Worm (Caenorhabditis elegans): ENCODE measurements around the gene C25F9.5.

C25F9.5 gene

DNA sequence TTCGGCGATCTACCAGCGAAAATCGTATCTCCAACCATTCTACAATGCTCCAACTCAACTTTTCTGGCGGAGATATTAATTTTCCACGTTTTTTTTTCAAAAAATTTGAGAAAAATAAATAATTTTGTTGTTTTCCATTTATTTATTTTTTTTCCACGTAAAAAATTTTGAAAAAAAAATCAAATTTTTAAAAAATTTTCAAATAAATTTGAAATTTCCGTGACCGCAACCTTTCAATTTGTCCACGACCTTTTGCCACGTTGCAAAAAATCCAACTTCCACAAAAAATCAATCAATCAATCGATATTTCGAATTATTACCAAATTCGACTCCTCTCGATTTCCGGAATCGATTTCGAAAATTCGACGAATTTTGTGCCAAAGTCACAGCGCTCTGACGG is 39.4 kb downstream of the C25F9.5 start, which contains the start of gene Y43F8A.2:
TSS of gene Y43F8A.2 (plus strand) at position 301 of the 400 bp plus-strand sequence.
- TF ChIP-seq zip-8 (tag; optimal IDR thresholded peaks at IDR 0.05) (no peak), lin-32 (GFP tag; optimal IDR thresholded peaks at IDR 0.05) (no peak), ceh-39 (tag; optimal IDR thresholded peaks at IDR 0.05) (no peak), sptf-1 (tag; optimal IDR thresholded peaks at IDR 0.05) (no peak), lin-13 (tag; optimal IDR thresholded peaks at IDR 0.05) (no peak), nhr-12 (tag; optimal IDR thresholded peaks at IDR 0.05) (no peak), flh-1 (GFP tag; optimal IDR thresholded peaks at IDR 0.05) (no peak), ceh-43 (GFP tag; optimal IDR thresholded peaks at IDR 0.05) (no peak), snpc-4 (tag; optimal IDR thresholded peaks at IDR 0.05) (no peak), hlh-1 (tag; optimal IDR thresholded peaks at IDR 0.05) (no peak), mls-2 (tag; optimal IDR thresholded peaks at IDR 0.05) (no peak), lsy-2 (tag; optimal IDR thresholded peaks at IDR 0.05) (no peak), elt-1 (tag; optimal IDR thresholded peaks at IDR 0.05; ENCODE audit: borderline replicate concordance, insufficient read depth) (no peak), ceh-83 (GFP tag; optimal IDR thresholded peaks at IDR 0.05) (no peak), elt-3 (tag; optimal IDR thresholded peaks at IDR 0.05) (no peak), pha-4 (tag; optimal IDR thresholded peaks at IDR 0.05) (no peak), unc-39 (tag; optimal IDR thresholded peaks at IDR 0.05) (no peak), nhr-76 (tag; optimal IDR thresholded peaks at IDR 0.05) (no peak)

DNA sequence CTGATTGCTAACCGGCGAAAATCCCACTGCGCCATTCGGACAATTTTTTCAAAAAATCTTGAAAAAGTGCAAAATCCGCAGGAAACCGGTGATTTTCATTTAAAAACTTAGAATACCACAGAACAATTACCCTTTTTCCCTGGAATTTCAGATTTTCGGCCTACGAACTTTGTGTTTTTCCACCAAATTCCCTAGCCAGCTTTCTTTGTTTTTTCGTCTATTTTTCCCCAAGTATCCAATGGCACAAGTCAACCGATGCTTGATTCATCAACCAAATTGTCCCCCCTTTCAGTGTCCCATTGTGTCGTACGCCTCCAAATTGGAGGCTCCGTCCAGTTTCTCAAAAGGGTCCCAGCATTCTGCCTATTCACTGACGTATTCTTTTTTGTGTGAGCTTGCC is 40.5 kb downstream of the C25F9.5 start, which contains the start of gene Y43F8A.1:
TSS of gene Y43F8A.1 (plus strand) at position 301 of the 400 bp plus-strand sequence.
- no peak for TF ChIP-seq lsy-2 (tag; optimal IDR thresholded peaks at IDR 0.05)
- TF ChIP-seq pha-4 (tag; optimal IDR thresholded peaks at IDR 0.05), result no peak
- no peak for TF ChIP-seq mab-5 (tag; optimal IDR thresholded peaks at IDR 0.05)

DNA sequence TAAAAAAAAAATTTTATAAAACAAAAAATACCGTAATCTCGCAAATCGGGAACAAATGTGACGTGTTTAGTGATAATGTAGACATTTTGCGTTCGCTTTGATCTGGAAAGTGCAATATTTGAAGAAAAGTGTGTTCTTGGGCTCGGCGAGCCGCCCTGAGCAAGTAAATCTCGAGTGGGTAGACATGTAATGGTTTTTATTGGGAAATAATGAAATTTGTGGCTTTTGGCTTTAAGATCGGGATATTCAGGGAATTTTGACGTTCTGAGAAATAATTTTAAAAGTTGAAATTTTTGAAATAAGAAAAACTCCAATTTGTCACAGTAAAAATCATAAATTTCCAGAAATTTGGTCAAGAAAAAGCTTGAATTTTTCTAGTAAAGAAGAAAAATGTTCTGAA is 48.1 kb downstream of the C25F9.5 start, which contains the start of gene C14B4.2:
TSS of gene C14B4.2 (minus strand) at position 101 of the 400 bp plus-strand sequence.
- TF ChIP-seq mep-1 (tag; optimal IDR thresholded peaks at IDR 0.05), result no peak
- no peak for TF ChIP-seq ces-1 (GFP tag; optimal IDR thresholded peaks at IDR 0.05)
- TF ChIP-seq unc-62 (GFP tag; optimal IDR thresholded peaks at IDR 0.05), result no peak
- no peak for TF ChIP-seq elt-3 (tag; optimal IDR thresholded peaks at IDR 0.05)
- TF ChIP-seq pha-4 (tag; optimal IDR thresholded peaks at IDR 0.05), result no peak
- TF ChIP-seq cnd-1 (tag; optimal IDR thresholded peaks at IDR 0.05), result no peak
- no peak for TF ChIP-seq lin-32 (GFP tag; optimal IDR thresholded peaks at IDR 0.05)
- TF ChIP-seq M03D4.4 (tag; optimal IDR thresholded peaks at IDR 0.05), result no peak
- TF ChIP-seq nhr-12 (tag; optimal IDR thresholded peaks at IDR 0.05), result no peak
- no peak for TF ChIP-seq mab-5 (tag; optimal IDR thresholded peaks at IDR 0.05)
- no peak for TF ChIP-seq hlh-1 (tag; optimal IDR thresholded peaks at IDR 0.05)

DNA sequence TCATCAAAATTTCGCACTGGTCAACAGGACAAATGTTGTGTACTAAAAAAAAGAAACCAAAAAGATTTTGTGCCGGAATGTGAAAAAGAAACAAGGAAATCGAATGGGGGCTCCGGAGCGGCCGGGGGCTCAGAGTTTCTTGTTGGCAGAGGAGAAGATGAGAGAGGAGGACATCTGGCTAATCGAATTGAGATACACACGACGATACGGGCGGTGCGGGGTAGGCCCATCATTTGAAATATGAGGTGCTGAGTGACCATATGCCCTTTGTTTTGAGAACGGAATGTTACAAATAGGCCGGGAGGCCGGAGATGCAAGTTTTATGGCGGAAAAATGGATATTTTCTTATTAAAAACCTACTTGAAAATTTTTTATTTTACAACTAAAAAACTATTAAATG is 52.6 kb downstream of the C25F9.5 start:
- TF ChIP-seq ces-1 (GFP tag; optimal IDR thresholded peaks at IDR 0.05), result peak; percentile 76
- TF ChIP-seq hlh-1 (tag; optimal IDR thresholded peaks at IDR 0.05), result peak; percentile 44
- TF ChIP-seq lin-13 (tag; optimal IDR thresholded peaks at IDR 0.05), result no peak

Measured in whole organism, mixed stage, embryonic.